Worm (Caenorhabditis elegans): ENCODE results near the gene gsto-1.

DNA sequence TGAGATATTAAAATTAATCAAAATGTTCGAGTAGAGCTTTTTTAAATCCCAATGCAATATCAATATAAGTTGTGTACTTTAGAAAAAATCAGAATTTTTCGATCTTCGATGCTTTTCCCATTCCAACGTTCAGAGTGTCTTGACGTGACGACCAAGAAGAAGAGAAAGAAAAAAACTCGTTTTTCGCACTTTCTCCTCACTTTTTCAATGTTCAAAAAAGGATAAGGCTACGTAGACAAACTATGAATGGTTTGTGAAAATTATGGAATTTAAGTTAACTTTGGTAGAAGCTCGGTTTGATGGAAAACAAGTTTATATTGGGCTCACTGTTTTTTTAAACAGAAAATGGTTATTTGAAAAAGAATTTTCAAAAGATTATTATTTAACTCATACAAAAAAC is 859 bp upstream of the gsto-1 start:
- TF ChIP-seq sox-2 (GFP tag; IDR thresholded peaks at IDR 0.05), result no peak
- TF ChIP-seq nfya-1 (tag; optimal IDR thresholded peaks at IDR 0.05), result no peak
- no peak for TF ChIP-seq ceh-34 (tag; optimal IDR thresholded peaks at IDR 0.05)
